Fruit fly (Drosophila melanogaster): ENCODE data around the gene loj.

The loj gene

dm6 chr3L:6084446-6084845 lies 10.3 kb upstream of the loj start:
- TF ChIP-seq noc (tag; optimal IDR thresholded peaks at IDR 0.05), result no peak

- TF ChIP-seq noc (tag; optimal IDR thresholded peaks at IDR 0.05), result no peak
These were observed 9.6 kb upstream of the loj start for dm6 chr3L:6085157-6085556.

- TF ChIP-seq noc (tag; optimal IDR thresholded peaks at IDR 0.05), result no peak
These were observed 8.8 kb upstream of the loj start for dm6 chr3L:6085988-6086387.

- TF ChIP-seq noc (tag; optimal IDR thresholded peaks at IDR 0.05), result no peak
These were observed 1.6 kb upstream of the loj start, which contains the start of gene CG10469 for dm6 chr3L:6093213-6093612. Gene CG10469, minus strand, starts transcription at chr3L:6093313.

- no peak for TF ChIP-seq noc (tag; optimal IDR thresholded peaks at IDR 0.05)
These were observed 2.5 kb downstream of the loj start, which contains the start of gene Ets65A for dm6 chr3L:6097270-6097669. Gene Ets65A, plus strand, starts transcription at chr3L:6097617.

- no peak for TF ChIP-seq noc (tag; optimal IDR thresholded peaks at IDR 0.05)
These were observed 8.9 kb downstream of the loj start for dm6 chr3L:6103658-6104057.

DNA sequence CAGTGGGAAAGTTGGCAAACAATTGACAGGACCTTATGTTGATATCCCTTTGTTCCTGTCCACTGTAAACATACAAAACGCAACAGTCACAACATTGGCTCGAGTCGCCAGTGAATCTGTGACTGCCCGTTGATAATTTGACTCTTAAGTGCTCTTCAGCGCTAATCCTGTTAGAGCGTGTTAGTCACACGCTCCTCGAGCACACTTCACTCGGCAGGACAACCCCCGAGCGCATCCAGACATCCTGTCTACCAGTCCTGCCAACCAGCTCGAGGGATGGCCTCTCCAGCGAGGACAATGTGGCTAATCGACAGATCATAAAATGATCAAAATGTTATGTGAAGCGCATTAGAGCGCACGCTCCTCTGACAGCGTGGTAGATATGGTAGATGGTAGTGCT lies 9.8 kb downstream of the loj start:
- TF ChIP-seq noc (tag; optimal IDR thresholded peaks at IDR 0.05), result no peak

DNA sequence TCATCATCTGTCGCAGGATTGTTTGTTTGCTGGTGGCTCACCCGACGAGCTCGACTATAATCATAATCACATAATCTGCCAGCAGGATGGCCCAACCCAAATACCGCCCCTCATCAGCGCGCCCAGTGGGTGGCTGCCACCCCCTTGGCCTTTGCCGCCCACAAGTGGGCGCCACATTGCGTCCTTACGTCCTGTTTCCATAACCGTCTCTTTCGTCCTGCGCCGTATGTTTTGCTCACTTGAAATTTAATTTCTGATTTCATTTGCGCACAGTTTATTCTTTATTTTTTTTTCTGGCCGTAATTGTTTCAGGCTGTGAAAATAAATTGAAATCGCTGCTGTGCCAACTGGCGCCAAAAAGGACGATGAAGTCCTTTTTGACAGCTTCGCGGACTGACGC lies 10.6 kb downstream of the loj start:
- TF ChIP-seq noc (tag; optimal IDR thresholded peaks at IDR 0.05), result no peak

dm6 chr3L:6106717-6107116 lies 11.9 kb downstream of the loj start:
- no peak for TF ChIP-seq noc (tag; optimal IDR thresholded peaks at IDR 0.05)

DNA sequence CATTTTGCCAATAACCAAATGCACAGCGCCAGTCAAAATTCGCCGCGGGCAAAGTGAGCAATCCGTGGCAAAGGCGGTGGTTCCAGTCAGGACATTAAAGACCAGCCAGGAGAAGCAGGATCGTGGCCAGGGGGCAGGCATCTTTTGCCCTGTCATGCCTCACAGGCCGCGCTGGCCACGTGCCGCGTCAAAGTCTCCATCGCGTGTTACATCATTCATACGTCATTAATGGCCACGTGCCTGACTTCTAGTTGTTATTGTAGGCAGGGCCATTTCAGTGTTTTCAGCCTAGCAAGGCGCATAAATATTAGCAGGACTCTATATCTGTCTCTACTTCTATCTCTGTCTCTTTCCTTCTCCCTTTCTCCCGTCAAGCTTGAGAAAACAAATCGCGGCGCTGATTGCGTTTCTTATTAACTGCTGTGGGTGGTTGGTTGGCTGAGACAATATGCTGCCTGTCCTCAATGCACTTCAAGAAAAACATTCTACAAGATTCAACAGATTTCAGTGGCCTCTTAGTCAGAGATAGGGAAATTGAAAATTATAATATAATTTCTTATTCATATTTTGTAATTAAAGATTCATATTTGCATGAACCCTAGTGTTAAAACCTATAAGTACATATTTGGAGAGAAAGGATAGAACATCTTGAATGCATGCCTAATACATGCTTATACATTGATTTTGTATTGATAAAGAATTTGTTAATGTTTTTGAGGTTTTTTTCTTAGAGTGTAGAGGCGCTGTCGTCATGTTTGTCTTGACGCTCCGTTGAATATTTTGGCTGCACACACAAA lies 13.7 kb downstream of the loj start:
- TF ChIP-seq noc (tag; optimal IDR thresholded peaks at IDR 0.05), result no peak

DNA sequence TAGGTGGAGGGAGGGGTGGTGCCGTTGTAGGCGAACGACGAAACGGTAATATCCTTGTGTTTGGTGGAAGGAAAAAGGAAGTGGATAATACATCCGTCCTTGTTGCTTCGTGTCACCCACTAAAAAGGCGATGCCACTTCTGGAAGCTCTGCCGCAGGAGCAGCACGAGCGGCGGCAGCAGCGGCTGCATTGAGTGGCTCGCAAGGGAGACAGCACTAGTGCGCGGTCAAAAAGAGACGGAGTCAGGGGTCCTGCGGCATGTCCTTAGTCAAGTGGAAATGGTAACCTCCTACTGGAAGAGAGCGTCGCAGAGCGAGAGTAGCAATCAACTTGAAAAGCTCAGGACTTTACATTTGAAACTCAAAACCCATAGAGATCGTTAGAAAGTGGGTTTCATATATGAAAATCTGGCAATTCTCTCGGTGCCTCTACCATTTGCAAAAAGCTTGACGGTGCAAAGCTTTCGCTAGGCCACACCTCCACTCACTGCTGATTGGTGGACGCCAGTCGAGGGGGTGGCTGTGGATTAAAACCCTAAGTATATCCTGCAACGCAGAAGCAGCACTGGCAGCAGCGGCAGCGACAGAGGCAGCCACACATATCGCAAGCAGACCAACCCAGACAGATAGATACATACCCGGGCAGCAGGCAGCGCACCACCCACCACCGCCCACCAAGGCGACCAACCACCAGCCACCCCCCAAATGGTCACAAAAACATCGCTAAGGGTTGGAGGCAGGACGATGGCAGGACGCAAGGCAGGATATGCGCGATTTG lies 16.1 kb downstream of the loj start:
- TF ChIP-seq noc (tag; optimal IDR thresholded peaks at IDR 0.05), result no peak

- TF ChIP-seq noc (tag; optimal IDR thresholded peaks at IDR 0.05), result no peak
These were observed 16.7 kb downstream of the loj start for dm6 chr3L:6111458-6111857.

dm6 chr3L:6115505-6115904 lies 20.7 kb downstream of the loj start:
- no peak for TF ChIP-seq noc (tag; optimal IDR thresholded peaks at IDR 0.05)

DNA sequence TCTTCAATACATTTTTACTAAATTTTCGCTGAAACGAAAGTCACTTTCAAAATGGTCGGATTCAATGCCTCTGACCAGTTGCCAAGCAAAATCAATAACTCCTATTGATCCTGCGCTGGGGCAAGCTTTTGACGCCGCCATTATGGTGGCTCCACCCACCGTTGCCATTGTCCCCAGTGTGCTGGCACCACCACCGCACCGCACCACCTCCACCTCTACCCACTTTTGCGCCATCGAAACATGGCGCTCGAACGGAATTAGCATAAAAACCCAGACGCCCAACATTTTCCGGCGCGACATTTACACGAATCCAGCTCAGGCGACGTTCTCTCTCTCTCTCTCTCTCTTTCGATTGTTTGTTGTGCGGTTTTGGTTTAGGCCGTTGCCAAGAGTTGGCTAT lies 22.1 kb downstream of the loj start:
- no peak for TF ChIP-seq noc (tag; optimal IDR thresholded peaks at IDR 0.05)

dm6 chr3L:6124616-6125408 lies 30.0 kb downstream of the loj start:
- no peak for TF ChIP-seq noc (tag; optimal IDR thresholded peaks at IDR 0.05)

DNA sequence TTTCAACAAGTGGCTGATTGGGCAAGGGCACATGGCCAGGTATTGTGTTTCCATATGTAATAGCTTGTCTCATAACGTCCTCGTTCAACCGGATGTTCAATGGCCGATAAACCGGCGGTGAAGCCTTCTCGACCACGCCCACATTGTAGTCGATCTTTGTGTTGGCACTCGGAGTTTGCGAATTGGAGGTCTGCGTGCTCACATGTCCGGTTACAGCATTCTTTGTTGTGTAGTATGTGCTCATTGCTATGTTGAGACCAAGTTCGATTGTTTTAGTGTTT lies 30.6 kb downstream of the loj start:
- TF ChIP-seq noc (tag; optimal IDR thresholded peaks at IDR 0.05), result no peak

DNA sequence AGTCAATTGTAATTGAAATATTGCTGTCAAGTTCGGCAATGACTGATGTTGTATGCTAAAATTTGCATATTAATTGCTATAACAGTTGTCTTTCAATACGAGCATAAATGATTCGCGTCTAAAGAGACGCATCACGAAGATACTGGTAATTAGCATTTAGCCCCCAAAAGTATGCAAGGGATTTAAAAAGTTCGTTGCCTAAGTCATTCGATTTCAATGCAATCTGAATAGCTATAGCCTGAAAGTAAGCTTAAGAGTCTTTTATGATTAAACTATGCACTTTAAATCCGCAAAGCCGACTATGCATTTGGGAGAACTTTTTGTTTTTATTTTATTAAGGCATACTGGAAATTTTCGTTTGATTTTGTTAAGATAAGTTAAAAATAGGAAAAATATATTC lies 34.8 kb downstream of the loj start:
- TF ChIP-seq noc (tag; optimal IDR thresholded peaks at IDR 0.05), result no peak

Data from whole organism, larva.